Fruit fly (Drosophila melanogaster): Measurements from ENCODE around the gene Arr2.

DNA sequence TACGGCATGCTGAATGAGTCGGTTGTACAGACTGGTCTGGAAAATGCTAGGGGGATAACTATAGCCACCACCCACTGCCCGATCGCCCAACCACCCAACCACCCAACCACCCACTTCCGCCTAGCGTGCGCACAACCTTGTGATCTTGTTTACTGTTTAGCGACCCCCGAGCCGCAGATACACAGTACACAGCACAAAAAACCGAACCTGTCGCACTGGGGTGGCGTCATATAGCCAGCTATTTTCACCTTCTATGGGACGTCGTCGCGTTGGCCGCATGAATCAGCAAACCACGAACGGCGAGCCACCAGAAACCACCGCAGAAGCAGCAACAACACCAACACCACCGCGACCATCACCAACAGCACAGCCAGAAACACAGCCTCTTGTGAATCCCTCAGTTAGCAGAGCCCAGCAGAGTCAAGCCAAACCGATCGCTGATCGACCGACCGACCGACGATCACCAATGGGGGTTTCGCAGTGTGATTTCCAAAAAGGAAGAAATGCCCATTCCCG is 26.4 kb upstream of the Arr2 start:
- no peak for TF ChIP-seq chinmo (GFP tag; IDR thresholded peaks at IDR 0.05; ENCODE audit: partially characterized antibody)
- no peak for TF ChIP-seq oc (tag; optimal IDR thresholded peaks at IDR 0.05)
- TF ChIP-seq lmd (GFP tag; IDR thresholded peaks at IDR 0.05) = no peak
- TF ChIP-seq pzg (GFP tag; optimal IDR thresholded peaks at IDR 0.05) = no peak
- 0 out of 2 replicates have a peak, but pooled peaks have one; percentile 9 for TF ChIP-seq ssp (GFP tag; IDR thresholded peaks at IDR 0.05)
- TF ChIP-seq CG4820 (GFP tag; optimal IDR thresholded peaks at IDR 0.05) = no peak
- peak; percentile 68 for TF ChIP-seq ftz-f1 (GFP tag; optimal IDR thresholded peaks at IDR 0.05)
- no peak for TF ChIP-seq HHEX (GFP tag; optimal IDR thresholded peaks at IDR 0.05)
- TF ChIP-seq CG17328 (GFP tag; IDR thresholded peaks at IDR 0.05) = no peak
- TF ChIP-seq ranshi (GFP tag; IDR thresholded peaks at IDR 0.05) = no peak

All from whole organism, embryonic.